Fruit fly (Drosophila melanogaster): ENCODE measurements around the gene CheA84a.

Gene CheA84a

dm6 chr3R:8206628-8207275 is 2.1 kb upstream of the CheA84a start (continued):
- TF ChIP-seq GATAd (GFP tag; optimal IDR thresholded peaks at IDR 0.05) = no peak
- TF ChIP-seq Dfd (GFP tag; optimal IDR thresholded peaks at IDR 0.05) = no peak
- TF ChIP-seq brk (GFP tag; optimal IDR thresholded peaks at IDR 0.05) = no peak
- TF ChIP-seq CrebA (GFP tag; optimal IDR thresholded peaks at IDR 0.05; ENCODE audit: borderline replicate concordance) = no peak
- TF ChIP-seq woc (GFP tag; optimal IDR thresholded peaks at IDR 0.05) = no peak
- peak; percentile 60 for TF ChIP-seq fru (GFP tag; optimal IDR thresholded peaks at IDR 0.05)
- TF ChIP-seq Hr78 (GFP tag; optimal IDR thresholded peaks at IDR 0.05) = no peak
- no peak for TF ChIP-seq jim (GFP tag; optimal IDR thresholded peaks at IDR 0.05)
- peak in 1 of 2 experiments; percentile 52 for TF ChIP-seq foxo (GFP tag; optimal IDR thresholded peaks at IDR 0.05)
- TF ChIP-seq Mio (GFP tag; optimal IDR thresholded peaks at IDR 0.05) = no peak

DNA sequence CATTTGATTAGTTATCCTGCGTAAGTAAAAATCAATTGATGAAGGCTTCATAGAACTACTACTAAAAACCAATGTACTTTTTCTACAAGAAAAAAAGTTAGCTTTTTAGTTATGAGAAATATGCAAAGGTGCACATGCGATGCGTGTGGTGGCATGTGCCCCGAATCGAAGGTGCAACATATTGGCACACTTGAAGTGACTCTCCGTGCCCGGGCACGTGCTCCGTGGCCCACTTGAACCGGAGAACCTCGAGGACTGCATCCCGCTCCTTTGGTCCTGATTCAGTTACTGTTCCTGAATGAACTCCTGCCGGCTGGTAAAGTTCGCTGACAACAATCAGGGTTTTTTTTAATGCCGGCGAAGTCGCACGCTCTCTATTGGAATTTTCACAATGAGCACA is 1.4 kb upstream of the CheA84a start:
- no peak for TF ChIP-seq sv (GFP tag; optimal IDR thresholded peaks at IDR 0.05)
- TF ChIP-seq GATAd (GFP tag; optimal IDR thresholded peaks at IDR 0.05) = no peak
- TF ChIP-seq Dif (GFP tag; optimal IDR thresholded peaks at IDR 0.05; ENCODE audit: partially characterized antibody) = no peak
- no peak for TF ChIP-seq Jra (GFP tag; optimal IDR thresholded peaks at IDR 0.05)
- TF ChIP-seq Dfd (GFP tag; optimal IDR thresholded peaks at IDR 0.05) = no peak

DNA sequence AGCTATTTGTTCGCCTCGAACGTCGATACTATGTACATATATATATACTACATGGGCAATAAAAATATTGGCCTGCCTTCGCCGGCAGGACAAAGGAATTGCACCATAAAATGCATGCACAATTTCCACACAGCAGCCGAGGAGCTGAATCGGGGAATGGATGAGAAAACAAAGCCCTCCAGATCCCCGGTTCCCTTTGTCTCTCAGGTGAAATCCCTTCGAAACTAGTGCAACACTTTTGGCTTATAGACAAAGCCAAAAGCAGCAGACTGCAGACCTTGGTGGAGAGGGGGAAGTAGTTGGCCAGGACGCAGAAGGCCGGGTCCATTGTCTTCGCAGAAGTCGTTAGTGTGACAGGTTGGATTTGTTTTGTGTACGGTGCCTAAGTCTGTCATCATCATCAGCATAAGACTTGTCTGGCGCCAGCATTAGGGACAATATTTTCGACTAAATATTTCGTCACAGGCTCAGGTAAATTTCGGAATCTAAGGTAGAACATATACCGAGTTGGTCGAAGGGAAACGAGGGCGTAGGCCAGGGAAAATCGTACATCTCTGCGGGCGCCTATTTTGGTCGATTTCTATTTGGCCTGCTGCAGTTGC is 763 bp upstream of the CheA84a start:
- no peak for TF ChIP-seq foxo (GFP tag; optimal IDR thresholded peaks at IDR 0.05)
- TF ChIP-seq dmrt93B (GFP tag; optimal IDR thresholded peaks at IDR 0.05) = no peak

DNA sequence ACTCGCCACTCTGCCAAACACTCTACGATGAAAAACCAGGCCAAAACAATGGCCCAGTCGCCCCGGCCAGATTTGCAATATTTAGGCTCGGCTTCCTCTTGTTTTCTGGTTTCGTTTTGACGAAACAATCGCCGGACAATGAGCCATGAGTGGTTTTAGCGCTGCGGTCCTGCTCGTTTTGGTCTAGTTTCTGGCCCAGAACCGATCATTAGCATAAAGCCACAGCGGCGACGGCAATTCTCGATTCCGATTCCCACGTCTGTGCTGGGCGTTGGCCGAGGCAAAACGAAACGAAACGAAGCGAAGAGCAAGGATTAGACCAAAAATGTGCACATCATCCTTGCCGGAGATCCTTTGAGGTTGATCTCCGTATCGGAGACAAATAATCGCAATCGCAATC is 1.3 kb downstream of the CheA84a start:
- no peak for TF ChIP-seq Mio (GFP tag; optimal IDR thresholded peaks at IDR 0.05)

- no peak for TF ChIP-seq woc (GFP tag; optimal IDR thresholded peaks at IDR 0.05)
- TF ChIP-seq Hnf4 (GFP tag; optimal IDR thresholded peaks at IDR 0.05) = no peak
- no peak for TF ChIP-seq dl (GFP tag; optimal IDR thresholded peaks at IDR 0.05; ENCODE audit: insufficient read depth in 1 of 2, partially characterized antibody in 2 of 2)
Observed at dm6 chr3R:8198320-8198719, 6.3 kb downstream of the CheA84a start.

DNA sequence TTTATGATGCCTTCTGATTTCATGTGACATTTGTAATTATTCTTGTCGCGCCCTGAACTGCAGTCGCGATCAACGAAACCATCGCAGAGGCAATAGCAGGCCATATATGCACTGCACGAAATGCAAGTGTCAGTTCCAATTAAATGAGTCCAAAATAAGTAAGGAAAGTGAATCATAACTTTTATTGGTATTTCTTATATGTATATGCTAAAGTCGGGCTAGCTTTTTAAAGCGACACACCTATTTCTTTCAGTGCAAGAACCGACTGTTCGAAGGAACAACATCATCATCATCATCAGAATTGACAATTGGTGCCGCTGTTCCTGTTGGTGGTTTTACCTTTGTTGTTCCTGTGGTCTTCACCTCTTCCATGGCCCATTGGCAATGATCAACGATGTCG is 7.5 kb downstream of the CheA84a start:
- TF ChIP-seq Dfd (GFP tag; optimal IDR thresholded peaks at IDR 0.05) (no peak), Hnf4 (GFP tag; optimal IDR thresholded peaks at IDR 0.05) (peak; percentile 48), br (GFP tag; optimal IDR thresholded peaks at IDR 0.05) (peak; percentile 45), ey (GFP tag; optimal IDR thresholded peaks at IDR 0.05) (peak; percentile 48), Sp1 (GFP tag; optimal IDR thresholded peaks at IDR 0.05) (peak; percentile 18), HLH106 (tag; optimal IDR thresholded peaks at IDR 0.05) (peak; percentile 53), OdsH (GFP tag; optimal IDR thresholded peaks at IDR 0.05) (peak; percentile 33), woc (GFP tag; optimal IDR thresholded peaks at IDR 0.05) (peak; percentile 0), lola (GFP tag; optimal IDR thresholded peaks at IDR 0.05) (no peak), fru (GFP tag; optimal IDR thresholded peaks at IDR 0.05) (peak; percentile 49), h (GFP tag; optimal IDR thresholded peaks at IDR 0.05) (peak; percentile 50), sv (GFP tag; optimal IDR thresholded peaks at IDR 0.05) (no peak), rgr (GFP tag; optimal IDR thresholded peaks at IDR 0.05) (peak; percentile 41), psq (GFP tag; optimal IDR thresholded peaks at IDR 0.05) (no peak), foxo (GFP tag; optimal IDR thresholded peaks at IDR 0.05) (peak in 1 of 2 experiments; percentile 56)

DNA sequence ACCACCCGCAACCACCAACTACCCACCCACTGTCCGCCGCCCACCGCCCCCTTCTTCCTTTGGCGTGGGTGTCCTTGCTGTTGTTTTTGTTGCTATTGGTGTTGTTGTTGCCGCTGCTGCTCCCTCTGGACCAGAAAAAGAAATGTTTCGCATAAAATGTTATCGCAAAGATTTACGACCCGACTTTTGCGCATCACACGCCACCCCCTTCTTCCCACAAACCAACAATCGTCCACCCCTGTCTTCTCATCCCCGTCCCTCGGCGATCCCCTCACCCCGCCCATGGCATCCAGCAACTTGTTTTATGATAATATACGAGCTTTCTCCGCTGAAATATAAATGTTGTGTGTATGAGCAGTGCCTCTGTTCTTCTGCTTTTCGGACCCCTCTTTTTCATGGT is 9.6 kb downstream of the CheA84a start:
- TF ChIP-seq Dfd (GFP tag; optimal IDR thresholded peaks at IDR 0.05) (no peak), HLH106 (tag; optimal IDR thresholded peaks at IDR 0.05) (no peak), foxo (GFP tag; optimal IDR thresholded peaks at IDR 0.05) (no peak), OdsH (GFP tag; optimal IDR thresholded peaks at IDR 0.05) (no peak), pan (optimal IDR thresholded peaks at IDR 0.05) (no peak), Hnf4 (GFP tag; optimal IDR thresholded peaks at IDR 0.05) (no peak), Sp1 (GFP tag; optimal IDR thresholded peaks at IDR 0.05) (no peak), GATAd (GFP tag; optimal IDR thresholded peaks at IDR 0.05) (no peak), Myc (optimal IDR thresholded peaks at IDR 0.05) (no peak), brk (GFP tag; optimal IDR thresholded peaks at IDR 0.05) (no peak), psq (GFP tag; optimal IDR thresholded peaks at IDR 0.05) (no peak)

Data from whole organism, wandering third instar larva.